Worm (Caenorhabditis elegans): Measurements from ENCODE around the gene fipr-13.

fipr-13 gene

DNA sequence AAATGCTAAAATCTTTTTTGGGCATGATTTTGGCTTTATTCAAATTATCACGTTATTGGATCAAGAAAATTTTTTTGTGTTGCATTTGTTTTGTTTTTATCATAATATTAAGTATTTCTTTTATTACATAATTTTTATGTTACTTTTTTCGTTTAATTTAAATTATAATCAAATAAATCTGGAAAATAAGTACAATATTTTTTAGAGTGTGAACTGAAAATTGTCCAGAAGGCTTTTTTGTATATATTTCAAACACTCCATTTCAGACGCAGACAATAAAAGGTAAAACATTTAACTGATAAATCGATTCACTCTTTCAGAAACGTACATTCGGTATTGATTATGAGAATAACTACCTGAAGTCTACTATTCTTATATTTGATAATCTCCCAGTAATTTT lies 43.0 kb downstream of the fipr-13 start, which contains the start of gene C08B6.11:
Gene C08B6.11 (plus strand): TSS at position 301 of the 400 bp plus-strand sequence.
- no peak for TF ChIP-seq W03F9.2 (tag; optimal IDR thresholded peaks at IDR 0.05)
- TF ChIP-seq him-1 (tag; optimal IDR thresholded peaks at IDR 0.05), result no peak
- no peak for TF ChIP-seq dao-5 (tag; optimal IDR thresholded peaks at IDR 0.05)

DNA sequence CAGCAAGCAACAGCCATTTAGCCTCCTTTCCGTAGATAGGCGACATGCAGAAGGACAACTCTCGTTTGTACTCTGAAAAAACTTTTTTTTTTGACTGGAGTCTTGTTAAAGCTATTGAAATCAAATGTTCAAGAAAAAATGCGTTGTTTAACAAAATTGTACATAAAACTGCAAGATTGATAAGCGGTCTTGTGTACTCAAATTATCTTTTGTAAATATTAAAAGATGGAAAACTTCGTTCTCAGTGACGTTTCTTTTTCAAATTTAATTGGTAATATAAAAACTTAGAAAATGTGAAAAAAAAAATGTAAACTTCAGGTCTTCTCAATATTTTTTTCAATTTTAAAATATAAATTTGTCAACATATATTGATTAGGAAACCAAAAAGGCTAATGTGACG lies 46.8 kb downstream of the fipr-13 start:
- TF ChIP-seq dao-5 (tag; optimal IDR thresholded peaks at IDR 0.05) (no peak), him-1 (tag; optimal IDR thresholded peaks at IDR 0.05) (no peak), W03F9.2 (tag; optimal IDR thresholded peaks at IDR 0.05) (no peak)

DNA sequence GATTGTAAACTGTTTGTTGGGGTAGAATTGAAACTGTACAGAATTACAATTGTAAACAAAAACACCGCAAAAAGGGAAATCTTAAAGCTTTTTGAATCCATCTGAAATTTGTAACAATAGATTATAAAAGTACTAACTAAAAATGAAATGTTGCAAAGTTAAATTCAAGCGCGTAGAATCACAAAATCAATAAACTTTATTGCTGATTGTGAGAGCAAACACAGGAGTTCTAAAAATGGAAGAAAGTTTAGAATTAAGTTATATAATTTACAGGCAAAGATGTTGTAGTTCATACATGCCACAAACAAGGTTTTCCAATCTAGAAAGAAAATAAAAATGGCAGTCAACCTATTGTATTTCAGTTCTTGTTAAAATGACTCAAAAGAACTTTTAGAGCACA lies 47.9 kb downstream of the fipr-13 start, which contains the start of gene C08B6.3:
Gene C08B6.3 (minus strand): TSS at position 101 of the 400 bp plus-strand sequence.
- TF ChIP-seq W03F9.2 (tag; optimal IDR thresholded peaks at IDR 0.05) (no peak), him-1 (tag; optimal IDR thresholded peaks at IDR 0.05) (no peak), dao-5 (tag; optimal IDR thresholded peaks at IDR 0.05) (no peak)

DNA sequence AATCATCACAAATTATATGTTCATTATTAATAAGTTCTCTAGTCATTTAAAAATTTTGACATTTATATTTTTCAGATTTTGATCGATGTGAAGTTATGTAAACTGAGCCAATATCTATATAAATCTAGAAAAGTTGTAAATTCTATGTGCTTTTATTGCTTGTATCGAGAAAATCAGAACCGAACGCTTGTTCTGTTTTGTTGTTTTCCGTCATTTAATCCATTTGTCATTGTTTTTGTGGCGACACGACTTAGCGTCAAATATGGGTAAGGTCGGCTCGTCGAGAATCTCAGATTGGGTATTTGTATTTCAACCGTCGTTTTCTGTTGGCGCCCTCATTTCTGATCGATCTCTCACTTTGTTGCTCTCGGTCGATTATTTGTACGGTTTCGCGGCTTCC lies 50.0 kb downstream of the fipr-13 start, which contains the start of gene cht-5:
Gene cht-5 (plus strand): TSS at position 301 of the 400 bp plus-strand sequence.
- TF ChIP-seq him-1 (tag; optimal IDR thresholded peaks at IDR 0.05) (no peak), dao-5 (tag; optimal IDR thresholded peaks at IDR 0.05) (no peak), W03F9.2 (tag; optimal IDR thresholded peaks at IDR 0.05) (no peak)

All from whole organism, L4/young adult.